Worm (Caenorhabditis elegans) whole organism, early embryonic: Measurements from ENCODE around the gene fmo-3.

Experiments
- B0310.2 ChIP-seq: sonication (generic microtip); optimal IDR thresholded peaks from 2 replicates; lab custom pipeline; 2016; ENCODE audit warnings: mild to moderate bottlenecking, missing genetic modification characterization, missing compliant biosample characterization
- F13C5.2 ChIP-seq: sonication (generic microtip); optimal IDR thresholded peaks from 2 replicates; lab custom pipeline; 2017; ENCODE audit warnings: mild to moderate bottlenecking, missing genetic modification characterization, inconsistent platforms, missing compliant biosample characterization
- aly-1 ChIP-seq: sonication (generic microtip); optimal IDR thresholded peaks from 2 replicates; lab custom pipeline; 2016; ENCODE audit warnings: missing genetic modification characterization, missing compliant biosample characterization
- ama-1 ChIP-seq: fragments of 150-350 bp; optimal IDR thresholded peaks from 2 replicates; lab custom pipeline; 2014
- ceh-13 ChIP-seq: fragments of 200-800 bp; sonication (Bioruptor generic); optimal IDR thresholded peaks from 2 replicates; lab custom pipeline; 2018; ENCODE audit warnings: mild to moderate bottlenecking, missing genetic modification characterization, missing compliant biosample characterization
- ceh-36 ChIP-seq: sonication (generic microtip); optimal IDR thresholded peaks from 2 replicates; lab custom pipeline; 2016; ENCODE audit warnings: missing genetic modification characterization, inconsistent platforms, missing compliant biosample characterization
- ets-7 ChIP-seq: sonication (generic microtip); optimal IDR thresholded peaks from 2 replicates; lab custom pipeline; 2016; ENCODE audit warnings: missing genotype, missing genetic modification characterization, missing compliant biosample characterization
- flt-1 ChIP-seq: fragments of 200-800 bp; sonication (Bioruptor generic); IDR thresholded peaks from 2 replicates; pipeline ENCODE4 v1.3.6; 2022; ENCODE audit warnings: missing genetic modification characterization, missing compliant biosample characterization
- hmbx-1 ChIP-seq: sonication (generic microtip); optimal IDR thresholded peaks from 2 replicates; lab custom pipeline; 2016; ENCODE audit warnings: mild to moderate bottlenecking, missing genetic modification characterization, missing compliant biosample characterization
- hmg-4 ChIP-seq: fragments of 200-800 bp; sonication (Bioruptor generic); optimal IDR thresholded peaks from 2 replicates; lab custom pipeline; 2018; ENCODE audit warnings: mild to moderate bottlenecking, missing genetic modification characterization, missing compliant biosample characterization
- hnd-1 ChIP-seq: sonication (generic microtip); optimal IDR thresholded peaks from 2 replicates; lab custom pipeline; 2016; ENCODE audit warnings: missing genetic modification characterization, missing compliant biosample characterization
- pes-1 ChIP-seq: fragments of 200-800 bp; sonication (Bioruptor generic); IDR thresholded peaks from 2 replicates; pipeline ENCODE4 v1.3.6; 2022; ENCODE audit warnings: missing genetic modification reagents, missing genetic modification characterization, missing compliant biosample characterization
- scrt-1 ChIP-seq: fragments of 200-800 bp; sonication (Bioruptor generic); IDR thresholded peaks from 2 replicates; pipeline ENCODE4 v1.3.6; 2022; ENCODE audit warnings: missing genetic modification characterization, missing compliant biosample characterization
- sea-1 ChIP-seq: fragments of 200-800 bp; sonication (Bioruptor generic); conservative IDR thresholded peaks from 2 replicates; pipeline ENCODE4 v1.3.6; 2022; ENCODE audit warnings: missing genetic modification characterization, missing compliant biosample characterization
- tbx-11 ChIP-seq: fragments of 200-800 bp; sonication (Bioruptor generic); IDR thresholded peaks from 2 replicates; pipeline ENCODE4 v1.3.6; 2022; ENCODE audit warnings: missing genetic modification characterization, missing compliant biosample characterization
- tbx-37 ChIP-seq: fragments of 200-800 bp; sonication (Bioruptor generic); conservative IDR thresholded peaks from 2 replicates; pipeline ENCODE4 v1.3.6; 2022; ENCODE audit warnings: missing genetic modification reagents, missing genetic modification characterization, missing compliant biosample characterization
- tra-4 ChIP-seq: sonication (generic microtip); optimal IDR thresholded peaks from 2 replicates; lab custom pipeline; 2017; ENCODE audit warnings: missing genetic modification characterization, missing compliant biosample characterization

The fmo-3 gene

DNA sequence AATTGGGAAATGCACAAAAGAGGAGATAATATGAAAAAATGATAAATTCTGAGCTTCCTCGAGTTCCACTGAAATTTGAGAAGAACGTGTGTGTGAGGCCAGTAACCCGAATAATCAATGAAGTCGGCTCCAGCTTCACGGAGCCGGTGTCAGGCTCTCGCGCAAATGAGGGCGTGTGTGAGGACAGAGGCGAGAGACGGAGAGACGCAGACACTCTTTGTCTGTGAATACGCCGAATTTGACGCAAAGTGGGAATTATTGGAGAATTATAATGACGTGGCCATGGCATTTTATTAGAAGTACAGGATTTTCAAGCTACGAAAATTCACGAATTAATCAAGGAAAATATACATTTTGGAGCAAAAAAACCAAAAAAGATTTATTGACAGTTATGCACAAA lies 45.4 kb downstream of the fmo-3 start:
- TF ChIP-seq tbx-11 (GFP tag; lab: Robert Waterston, UW) (no peak), F13C5.2 (tag; lab: Kevin White, UChicago) (peak; percentile 67), B0310.2 (peak; percentile 54), ama-1 (lab: Kevin White, UChicago) (peak; percentile 73), tbx-37 (no peak), hmg-4 (GFP tag; lab: Kevin White, UChicago) (no peak), hnd-1 (tag; lab: Kevin White, UChicago) (no peak)

DNA sequence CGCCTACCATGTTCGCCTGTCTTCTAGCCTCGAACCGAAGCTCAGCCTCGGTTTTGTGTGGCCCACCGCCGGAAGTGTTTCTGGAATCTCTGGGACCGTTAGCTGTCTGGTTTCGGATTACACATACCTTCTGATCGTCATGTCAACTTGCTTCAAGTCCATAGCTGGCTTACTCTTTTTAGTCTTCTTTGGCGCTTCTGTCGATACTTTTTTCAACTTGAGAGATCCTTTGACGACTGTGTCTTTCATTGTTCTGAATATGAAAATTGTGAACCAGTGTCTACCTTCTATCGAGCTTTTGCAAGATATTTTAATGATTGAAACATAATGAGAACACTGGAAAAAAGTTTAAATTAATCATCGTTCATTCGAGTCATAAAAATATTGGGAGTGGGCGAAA lies 46.0 kb downstream of the fmo-3 start, which contains the start of gene K01G5.8:
Gene K01G5.8 (minus strand): TSS at position 255 of the 400 bp plus-strand sequence.
- TF ChIP-seq hnd-1 (tag; lab: Kevin White, UChicago) (no peak), F13C5.2 (tag; lab: Kevin White, UChicago) (no peak), scrt-1 (GFP tag; lab: Robert Waterston, UW) (no peak), sea-1 (GFP tag; lab: Robert Waterston, UW) (no peak), ama-1 (lab: Kevin White, UChicago) (no peak), tbx-37 (no peak), tbx-11 (GFP tag; lab: Robert Waterston, UW) (no peak), hmg-4 (GFP tag; lab: Kevin White, UChicago) (no peak), ceh-36 (tag; lab: Kevin White, UChicago) (no peak), B0310.2 (no peak), ceh-13 (no peak), ets-7 (tag; lab: Kevin White, UChicago) (no peak), aly-1 (tag; lab: Kevin White, UChicago) (no peak), hmbx-1 (no peak), tra-4 (no peak), flt-1 (GFP tag; lab: Robert Waterston, UW) (no peak), pes-1 (GFP tag; lab: Robert Waterston, UW) (no peak)

DNA sequence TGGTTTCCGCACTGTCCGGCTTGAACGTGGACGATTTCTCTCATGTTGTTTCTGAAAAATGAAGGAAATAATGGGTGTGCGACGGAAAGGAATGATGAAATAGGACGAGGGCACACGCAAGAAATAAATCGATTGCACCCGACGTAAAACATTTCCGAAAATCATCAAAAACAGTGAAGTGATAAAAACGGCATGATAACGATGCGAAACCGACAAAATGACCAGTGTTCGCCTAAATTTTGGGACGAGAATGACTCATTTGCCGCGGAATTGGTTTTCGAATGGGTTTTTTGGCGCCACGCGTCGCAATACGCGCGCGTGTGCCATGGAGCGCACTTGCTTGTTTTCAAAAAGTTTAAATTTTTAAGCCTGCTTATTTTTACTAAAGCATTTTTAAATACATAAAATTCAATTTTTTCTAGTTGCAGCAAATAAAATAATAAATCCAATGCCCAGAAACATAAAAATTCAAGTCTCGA lies 47.9 kb downstream of the fmo-3 start, which contains the start of the genes tbb-1 and rib-2:
Gene tbb-1 (minus strand): TSS at position 51 of the 479 bp plus-strand sequence.
Gene rib-2 (plus strand): TSS at position 429 of the 479 bp plus-strand sequence.
- TF ChIP-seq hnd-1 (tag; lab: Kevin White, UChicago) = no peak
- TF ChIP-seq tra-4 = no peak
- TF ChIP-seq flt-1 (GFP tag; lab: Robert Waterston, UW) = no peak
- TF ChIP-seq tbx-37 = no peak
- no peak for TF ChIP-seq scrt-1 (GFP tag; lab: Robert Waterston, UW)
- TF ChIP-seq hmbx-1 = no peak
- no peak for TF ChIP-seq ets-7 (tag; lab: Kevin White, UChicago)
- no peak for TF ChIP-seq ama-1 (lab: Kevin White, UChicago)
- no peak for TF ChIP-seq F13C5.2 (tag; lab: Kevin White, UChicago)
- no peak for TF ChIP-seq tbx-11 (GFP tag; lab: Robert Waterston, UW)
- no peak for TF ChIP-seq sea-1 (GFP tag; lab: Robert Waterston, UW)
- no peak for TF ChIP-seq ceh-13
- TF ChIP-seq aly-1 (tag; lab: Kevin White, UChicago) = no peak
- TF ChIP-seq ceh-36 (tag; lab: Kevin White, UChicago) = no peak
- no peak for TF ChIP-seq B0310.2
- TF ChIP-seq pes-1 (GFP tag; lab: Robert Waterston, UW) = no peak
- no peak for TF ChIP-seq hmg-4 (GFP tag; lab: Kevin White, UChicago)

DNA sequence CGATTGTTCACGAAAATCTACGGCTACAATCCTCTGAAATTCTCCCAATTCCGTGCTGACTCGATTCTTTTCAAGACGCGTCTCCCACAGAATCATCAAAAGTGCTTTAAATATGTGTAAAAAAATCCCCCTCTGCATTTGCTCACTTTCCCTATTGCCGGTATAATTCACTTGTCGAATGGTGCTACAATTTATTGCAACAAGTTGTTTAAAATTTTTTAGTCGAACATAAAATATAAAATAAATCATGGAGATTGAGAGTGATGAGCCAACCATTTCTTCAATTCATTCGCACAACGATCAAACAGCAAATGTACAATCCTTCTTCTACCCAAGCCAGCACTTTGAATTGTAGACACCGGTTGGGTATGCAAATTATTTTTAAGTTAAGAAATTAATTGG lies 51.9 kb downstream of the fmo-3 start:
- TF ChIP-seq scrt-1 (GFP tag; lab: Robert Waterston, UW) (no peak), pes-1 (GFP tag; lab: Robert Waterston, UW) (no peak), ceh-13 (no peak), hnd-1 (tag; lab: Kevin White, UChicago) (no peak), ama-1 (lab: Kevin White, UChicago) (no peak), hmbx-1 (no peak), flt-1 (GFP tag; lab: Robert Waterston, UW) (no peak), B0310.2 (no peak), hmg-4 (GFP tag; lab: Kevin White, UChicago) (no peak), F13C5.2 (tag; lab: Kevin White, UChicago) (no peak), tra-4 (no peak), sea-1 (GFP tag; lab: Robert Waterston, UW) (no peak)

DNA sequence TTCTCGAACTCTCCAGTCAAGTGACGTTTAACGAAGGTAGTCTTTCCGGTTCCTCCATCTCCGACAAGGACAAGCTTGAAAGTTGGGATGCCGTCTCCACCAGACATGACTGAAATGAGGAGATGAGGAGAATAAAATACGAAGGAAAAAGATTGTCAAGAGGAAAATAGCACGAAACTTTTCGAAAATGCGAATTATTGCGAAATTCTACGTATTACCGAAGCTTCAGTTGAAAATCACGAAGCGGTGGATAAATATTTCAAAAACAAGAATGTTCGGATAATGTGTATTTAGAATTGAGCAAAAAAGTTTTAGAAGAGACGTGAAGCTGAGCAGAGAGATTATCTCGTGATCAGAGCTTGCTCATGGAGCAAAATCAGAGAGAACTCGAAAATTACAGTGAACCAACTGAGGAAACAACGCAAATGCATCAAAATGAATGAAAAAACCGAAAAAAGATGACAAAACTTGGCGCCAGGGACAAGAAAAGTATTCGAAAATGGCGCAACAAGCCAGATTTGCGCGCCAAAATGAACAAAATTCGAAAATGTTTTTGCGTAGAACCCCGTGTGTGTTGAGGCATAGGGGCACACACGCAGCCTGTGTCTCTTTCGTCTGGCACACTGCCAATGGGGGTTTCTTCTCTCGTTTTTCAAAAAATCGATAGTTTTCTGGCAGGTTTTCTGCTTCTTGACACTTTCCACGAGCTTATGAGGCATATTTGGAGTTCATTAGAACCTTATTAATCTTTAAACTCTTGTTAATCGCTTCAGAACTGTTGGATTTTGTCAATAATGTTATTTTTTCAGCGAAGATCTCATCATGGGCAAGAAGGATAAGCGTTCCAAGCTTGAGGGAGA lies 53.4 kb downstream of the fmo-3 start, which contains the start of the genes ran-1 and dkc-1:
Gene ran-1 (minus strand): TSS at position 109 of the 860 bp plus-strand sequence.
Gene dkc-1 (plus strand): TSS at position 810 of the 860 bp plus-strand sequence.
- TF ChIP-seq F13C5.2 (tag; lab: Kevin White, UChicago) = peak; percentile 33
- no peak for TF ChIP-seq hmbx-1
- TF ChIP-seq aly-1 (tag; lab: Kevin White, UChicago) = no peak
